Worm (Caenorhabditis elegans) whole organism, late embryonic: ENCODE measurements around the gene marc-1.
A peak's percentile ranks its signal among the peaks of the same experiment; 100 is the strongest.

Experiments
- C08G9.2 ChIP-seq: sonication (generic microtip); optimal IDR thresholded peaks from 2 replicates; lab custom pipeline; 2016; ENCODE audit warnings: mild to moderate bottlenecking, missing genetic modification characterization, moderate library complexity, missing compliant biosample characterization
- K02D7.2 ChIP-seq: sonication (generic microtip); optimal IDR thresholded peaks from 2 replicates; lab custom pipeline; 2017; ENCODE audit warnings: mild to moderate bottlenecking, missing genetic modification characterization, missing compliant biosample characterization
- Y22D7AL.16 ChIP-seq: sonication (generic microtip); optimal IDR thresholded peaks from 2 replicates; lab custom pipeline; 2016; ENCODE audit warnings: missing genetic modification characterization, missing compliant biosample characterization
- ahr-1 ChIP-seq: sonication (generic microtip); optimal IDR thresholded peaks from 2 replicates; lab custom pipeline; 2016; ENCODE audit warnings: missing genetic modification characterization, missing compliant biosample characterization
- ama-1 ChIP-seq: fragments of 150-350 bp; optimal IDR thresholded peaks from 2 replicates; lab custom pipeline; 2014
- ceh-14 ChIP-seq: sonication (generic microtip); optimal IDR thresholded peaks from 2 replicates; lab custom pipeline; 2016; ENCODE audit warnings: missing genotype, missing genetic modification characterization, missing compliant biosample characterization
- ceh-18 ChIP-seq: sonication (generic microtip); optimal IDR thresholded peaks from 2 replicates; lab custom pipeline; 2016; ENCODE audit warnings: missing genetic modification characterization, missing compliant biosample characterization
- ceh-19 ChIP-seq: fragments of 200-800 bp; sonication (Bioruptor generic); optimal IDR thresholded peaks from 2 replicates; lab custom pipeline; 2018; ENCODE audit warnings: mild to moderate bottlenecking, missing genetic modification characterization, missing compliant biosample characterization
- ceh-2 ChIP-seq: sonication (generic microtip); optimal IDR thresholded peaks from 2 replicates; lab custom pipeline; 2016; ENCODE audit warnings: missing genotype, missing genetic modification characterization, missing compliant biosample characterization
- ceh-22 ChIP-seq: sonication (generic microtip); optimal IDR thresholded peaks from 2 replicates; lab custom pipeline; 2017; ENCODE audit warnings: missing biosample characterization, missing genetic modification characterization
- ceh-24 ChIP-seq: sonication (generic microtip); optimal IDR thresholded peaks from 2 replicates; lab custom pipeline; 2016; ENCODE audit warnings: mild to moderate bottlenecking, missing genetic modification characterization, missing compliant biosample characterization
- ceh-30 ChIP-seq: fragments of 150-350 bp; optimal IDR thresholded peaks from 2 replicates; lab custom pipeline; 2014; ENCODE audit warnings: missing biosample characterization, missing genetic modification characterization
- ceh-31 ChIP-seq: sonication (generic microtip); optimal IDR thresholded peaks from 2 replicates; lab custom pipeline; 2016; ENCODE audit warnings: missing genetic modification characterization, missing compliant biosample characterization
- ceh-34 ChIP-seq: sonication (generic microtip); optimal IDR thresholded peaks from 2 replicates; lab custom pipeline; 2016; ENCODE audit warnings: mild to moderate bottlenecking, missing genetic modification characterization, missing compliant biosample characterization
- ceh-45 ChIP-seq: fragments of 200-800 bp; sonication (Bioruptor generic); IDR thresholded peaks from 2 replicates; pipeline ENCODE4 v1.3.6; 2022; ENCODE audit warnings: missing genetic modification reagents, missing genetic modification characterization, missing compliant biosample characterization
- ceh-9 ChIP-seq: sonication (generic microtip); optimal IDR thresholded peaks from 2 replicates; lab custom pipeline; 2016; ENCODE audit warnings: mild to moderate bottlenecking, missing genetic modification characterization, inconsistent platforms, missing compliant biosample characterization
- dve-1 ChIP-seq: sonication (generic microtip); optimal IDR thresholded peaks from 2 replicates; lab custom pipeline; 2017; ENCODE audit warnings: antibody characterized with exemption, mild to moderate bottlenecking, missing genetic modification characterization, missing compliant biosample characterization
- elt-2 ChIP-seq: sonication (generic microtip); optimal IDR thresholded peaks from 2 replicates; lab custom pipeline; 2016; ENCODE audit warnings: missing genetic modification reagents, missing genetic modification characterization, missing compliant biosample characterization
- ets-4 ChIP-seq: sonication (generic microtip); optimal IDR thresholded peaks from 2 replicates; lab custom pipeline; 2016; ENCODE audit warnings: missing genetic modification characterization, missing compliant biosample characterization
- eyg-1 ChIP-seq: sonication (generic microtip); optimal IDR thresholded peaks from 2 replicates; lab custom pipeline; 2016; ENCODE audit warnings: missing genotype, missing genetic modification characterization, missing compliant biosample characterization
- fkh-10 ChIP-seq: fragments of 150-350 bp; optimal IDR thresholded peaks from 2 replicates; lab custom pipeline; 2014; ENCODE audit warnings: missing biosample characterization, missing genetic modification reagents, missing genetic modification characterization
- fkh-6 ChIP-seq: sonication (generic microtip); optimal IDR thresholded peaks from 2 replicates; lab custom pipeline; 2016; ENCODE audit warnings: missing genetic modification characterization, missing compliant biosample characterization
- gmeb-2 ChIP-seq: sonication (generic microtip); optimal IDR thresholded peaks from 2 replicates; lab custom pipeline; 2016; ENCODE audit warnings: missing genetic modification characterization, inconsistent platforms, missing compliant biosample characterization
- hlh-15 ChIP-seq: sonication (generic microtip); optimal IDR thresholded peaks from 2 replicates; lab custom pipeline; 2016; ENCODE audit warnings: missing genetic modification characterization, missing compliant biosample characterization
- hlh-6 ChIP-seq: sonication (generic microtip); optimal IDR thresholded peaks from 2 replicates; lab custom pipeline; 2016; ENCODE audit warnings: missing genotype, missing genetic modification characterization, missing compliant biosample characterization
- hlh-8 ChIP-seq: sonication (generic microtip); optimal IDR thresholded peaks from 2 replicates; lab custom pipeline; 2016; ENCODE audit warnings: missing genotype, missing genetic modification characterization, missing compliant biosample characterization
- lin-11 ChIP-seq: fragments of 200-800 bp; sonication (Bioruptor generic); optimal IDR thresholded peaks from 2 replicates; lab custom pipeline; 2018; ENCODE audit warnings: mild to moderate bottlenecking, missing genetic modification characterization, missing compliant biosample characterization
- madf-2 ChIP-seq: sonication (generic microtip); optimal IDR thresholded peaks from 2 replicates; lab custom pipeline; 2017; ENCODE audit warnings: missing genetic modification characterization, missing compliant biosample characterization
- nfya-1 ChIP-seq: sonication (generic microtip); optimal IDR thresholded peaks from 2 replicates; lab custom pipeline; 2017; ENCODE audit warnings: missing genetic modification characterization, mild to moderate bottlenecking, missing compliant biosample characterization, antibody characterized with exemption, moderate library complexity
- nhr-232 ChIP-seq: sonication (generic microtip); optimal IDR thresholded peaks from 2 replicates; lab custom pipeline; 2016; ENCODE audit warnings: missing genetic modification characterization, missing compliant biosample characterization
- npax-4 ChIP-seq: sonication (generic microtip); optimal IDR thresholded peaks from 2 replicates; lab custom pipeline; 2016; ENCODE audit warnings: missing genetic modification characterization, missing compliant biosample characterization
- pag-3 ChIP-seq: sonication (generic microtip); optimal IDR thresholded peaks from 2 replicates; lab custom pipeline; 2016; ENCODE audit warnings: missing compliant biosample characterization, missing genetic modification characterization, borderline replicate concordance
- pax-1 ChIP-seq: fragments of 150-350 bp; optimal IDR thresholded peaks from 2 replicates; lab custom pipeline; 2014; ENCODE audit warnings: missing biosample characterization, missing genetic modification characterization
- pha-2 ChIP-seq: sonication (generic microtip); optimal IDR thresholded peaks from 2 replicates; lab custom pipeline; 2017; ENCODE audit warnings: mild to moderate bottlenecking, missing genetic modification characterization, missing compliant biosample characterization
- pqm-1 ChIP-seq: sonication (generic microtip); optimal IDR thresholded peaks from 2 replicates; lab custom pipeline; 2016; ENCODE audit warnings: missing genetic modification characterization, missing compliant biosample characterization
- rnt-1 ChIP-seq: sonication (generic microtip); optimal IDR thresholded peaks from 2 replicates; lab custom pipeline; 2016; ENCODE audit warnings: missing genetic modification characterization, missing compliant biosample characterization
- syd-9 ChIP-seq: sonication (generic microtip); optimal IDR thresholded peaks from 2 replicates; lab custom pipeline; 2016; ENCODE audit warnings: mild to moderate bottlenecking, missing genetic modification characterization, moderate library complexity, missing compliant biosample characterization
- unc-3 ChIP-seq, 2 experiments: fragments of 200-800 bp in 1 of 2; sonication (Bioruptor generic) in 1 of 2; sonication (generic microtip) in 1 of 2; conservative IDR thresholded peaks in 1 of 2; optimal IDR thresholded peaks in 1 of 2; 2 replicates each; pipeline versions ENCODE4 v1.3.6 to Lab custom; 2016 to 2022; ENCODE audit warnings: missing compliant biosample characterization in 2 of 2, missing genetic modification characterization in 2 of 2, missing genetic modification reagents in 1 of 2
- unc-42 ChIP-seq: sonication (generic microtip); optimal IDR thresholded peaks from 2 replicates; lab custom pipeline; 2016; ENCODE audit warnings: missing genotype, missing genetic modification characterization, missing compliant biosample characterization
- unc-55 ChIP-seq: sonication (generic microtip); optimal IDR thresholded peaks from 2 replicates; lab custom pipeline; 2017; ENCODE audit warnings: missing biosample characterization, missing genetic modification reagents, missing genetic modification characterization
- zip-5 ChIP-seq: sonication (generic microtip); optimal IDR thresholded peaks from 2 replicates; lab custom pipeline; 2016; ENCODE audit warnings: missing genetic modification characterization, missing compliant biosample characterization
- ztf-16 ChIP-seq: sonication (generic microtip); optimal IDR thresholded peaks from 2 replicates; lab custom pipeline; 2017; ENCODE audit warnings: missing genetic modification characterization, missing compliant biosample characterization

Gene marc-1

DNA sequence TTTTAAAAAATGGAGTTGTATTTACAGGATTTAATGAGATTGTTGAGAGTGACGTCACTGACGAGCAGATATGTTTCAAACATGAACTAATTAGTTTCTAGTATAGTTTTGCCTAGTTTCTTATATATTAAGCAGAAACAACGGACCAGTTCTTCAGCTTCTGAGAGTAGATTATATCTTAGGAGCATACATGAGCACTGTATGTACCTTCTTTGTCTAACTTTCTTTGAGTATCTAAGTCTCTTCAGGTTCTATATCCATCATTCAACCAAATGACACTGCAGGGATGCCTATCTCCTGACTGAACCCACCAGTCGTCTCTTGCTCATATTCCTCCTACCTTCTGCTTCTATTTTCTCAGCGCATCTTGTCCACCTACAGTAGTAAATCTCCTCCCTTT, 42.8 kb upstream of the marc-1 start, which contains the start of gene her-1:
her-1 (plus strand) TSS at position 301 of the 400 bp plus-strand sequence.
- no peak for TF ChIP-seq ets-4 (tag; lab: Kevin White, UChicago)
- TF ChIP-seq dve-1 (tag; lab: Kevin White, UChicago), result no peak
- TF ChIP-seq hlh-8 (tag; lab: Kevin White, UChicago), result no peak
- no peak for TF ChIP-seq ceh-24 (tag; lab: Kevin White, UChicago)
- TF ChIP-seq ceh-2 (tag; lab: Kevin White, UChicago), result no peak
- no peak for TF ChIP-seq ceh-31
- no peak for TF ChIP-seq ceh-18
- TF ChIP-seq ceh-30 (tag; lab: Kevin White, UChicago), result no peak
- no peak for TF ChIP-seq K02D7.2 (tag; lab: Kevin White, UChicago)
- TF ChIP-seq Y22D7AL.16 (tag; lab: Kevin White, UChicago), result no peak
- TF ChIP-seq ztf-16 (tag; lab: Kevin White, UChicago), result no peak
- TF ChIP-seq hlh-15, result no peak

DNA sequence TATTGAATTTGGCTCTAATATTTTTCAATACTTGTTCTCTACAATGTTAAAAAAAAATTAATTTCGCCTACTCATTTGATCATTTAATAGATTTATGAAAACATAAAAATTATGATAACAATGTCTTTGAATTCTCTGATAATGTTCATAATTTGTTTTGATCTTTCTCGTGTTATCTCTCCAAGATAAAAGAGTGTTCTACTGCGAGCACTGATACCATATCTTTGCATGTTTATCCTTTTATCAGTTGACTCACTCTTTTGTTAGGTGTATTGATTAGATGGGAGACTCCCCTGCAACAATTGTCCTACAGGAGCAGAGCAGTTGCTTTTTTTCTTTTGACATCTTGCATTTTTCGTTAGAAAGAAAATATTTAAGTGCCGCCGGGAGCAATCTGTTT, 40.3 kb upstream of the marc-1 start:
- TF ChIP-seq elt-2 (tag; lab: Kevin White, UChicago) (peak; percentile 99), ceh-34 (tag; lab: Kevin White, UChicago) (no peak)

DNA sequence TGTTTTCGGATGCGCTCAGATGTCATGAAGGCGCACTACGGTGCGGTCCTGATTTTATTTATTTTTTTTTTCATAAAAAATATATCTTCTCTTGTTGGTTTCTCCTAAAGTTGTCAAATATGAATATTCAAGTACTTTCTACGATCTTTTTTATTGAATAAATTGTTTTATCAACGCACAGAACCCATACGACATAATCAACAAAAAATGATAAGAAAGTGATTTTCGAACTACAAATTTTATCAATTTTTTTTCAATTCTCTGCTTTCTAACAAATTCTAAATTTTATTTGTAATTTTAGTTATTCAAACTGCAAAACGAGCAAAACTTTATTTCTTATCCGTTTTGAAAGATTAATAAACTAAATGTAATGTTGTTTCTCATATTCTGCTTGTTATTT, 37.6 kb upstream of the marc-1 start:
- TF ChIP-seq elt-2 (tag; lab: Kevin White, UChicago) (peak; percentile 35), syd-9 (tag; lab: Kevin White, UChicago) (no peak)

- TF ChIP-seq ceh-14 (no peak), ceh-45 (GFP tag; lab: Robert Waterston, UW) (no peak), unc-55 (GFP tag; lab: Kevin White, UChicago) (no peak), hlh-8 (tag; lab: Kevin White, UChicago) (no peak), nfya-1 (no peak), ceh-19 (GFP tag; lab: Kevin White, UChicago) (no peak), zip-5 (tag; lab: Kevin White, UChicago) (no peak), pag-3 (tag; lab: Kevin White, UChicago) (no peak), nhr-232 (tag; lab: Kevin White, UChicago) (no peak), npax-4 (tag; lab: Kevin White, UChicago) (no peak), hlh-6 (tag; lab: Kevin White, UChicago) (no peak), ztf-16 (tag; lab: Kevin White, UChicago) (no peak), pha-2 (tag; lab: Kevin White, UChicago) (no peak), ceh-22 (tag; lab: Kevin White, UChicago) (no peak), madf-2 (tag; lab: Kevin White, UChicago) (no peak), gmeb-2 (no peak), elt-2 (tag; lab: Kevin White, UChicago) (no peak), dve-1 (tag; lab: Kevin White, UChicago) (no peak), ceh-2 (tag; lab: Kevin White, UChicago) (no peak), eyg-1 (tag; lab: Kevin White, UChicago) (no peak)
These were observed 36.7 kb upstream of the marc-1 start, which contains the start of gene xbx-6 for ce11 chrV:9702755-9703154. TSS of gene xbx-6 (plus strand) at chrV:9703055.

DNA sequence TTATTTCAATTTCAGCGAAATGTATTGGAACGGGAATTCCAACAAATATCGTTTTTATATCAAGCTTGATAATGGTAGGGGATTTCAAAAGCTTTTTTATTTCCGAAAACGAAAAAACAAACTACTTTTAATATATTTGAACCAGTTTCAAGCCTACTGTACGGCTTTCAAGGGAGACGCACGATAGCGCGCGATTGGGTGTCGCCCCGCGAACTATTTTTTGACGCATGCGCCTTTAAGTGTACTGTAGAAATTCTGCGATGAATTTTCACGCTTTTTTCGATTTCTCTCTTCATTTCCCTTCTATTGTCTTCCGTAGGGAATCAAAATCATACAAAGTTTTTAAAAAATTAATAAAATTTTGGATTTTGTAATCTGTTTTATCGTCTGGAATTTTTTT, 36.0 kb upstream of the marc-1 start:
- TF ChIP-seq ahr-1 (tag; lab: Kevin White, UChicago) (no peak), lin-11 (tag; lab: Kevin White, UChicago) (no peak), unc-42 (tag; lab: Kevin White, UChicago) (no peak), rnt-1 (no peak), pqm-1 (tag; lab: Kevin White, UChicago) (no peak), ceh-22 (tag; lab: Kevin White, UChicago) (no peak), fkh-10 (GFP tag; lab: Kevin White, UChicago) (no peak), ceh-45 (GFP tag; lab: Robert Waterston, UW) (no peak), unc-3 (GFP tag; conservative IDR thresholded peaks at IDR 0.05; lab: Robert Waterston, UW) (no peak), unc-3 (tag; optimal IDR thresholded peaks at IDR 0.05; lab: Kevin White, UChicago) (no peak), ceh-9 (tag; lab: Kevin White, UChicago) (no peak), ets-4 (tag; lab: Kevin White, UChicago) (no peak), elt-2 (tag; lab: Kevin White, UChicago) (no peak), nfya-1 (no peak), ama-1 (lab: Kevin White, UChicago) (no peak), pax-1 (tag; lab: Kevin White, UChicago) (no peak), gmeb-2 (no peak), C08G9.2 (no peak), fkh-6 (tag; lab: Kevin White, UChicago) (no peak)
